Fruit fly (Drosophila melanogaster) whole organism, prepupa: Measurements from ENCODE around the gene NimB1.

Experiments used
- CG10631 ChIP-seq: fragments of 200-800 bp; sonication (Bioruptor generic); optimal IDR thresholded peaks from 2 replicates; lab custom pipeline; 2016; ENCODE audit warnings: missing biosample characterization, missing genetic modification characterization
- CG11294 ChIP-seq: fragments of 200-800 bp; sonication (Bioruptor generic); IDR thresholded peaks from 2 replicates; pipeline ENCODE4 v1.3.6; 2022; ENCODE audit warnings: missing biosample characterization, missing genetic modification characterization
- CG11762 ChIP-seq: fragments of 200-800 bp; sonication (Bioruptor generic); optimal IDR thresholded peaks from 3 replicates; lab custom pipeline; 2016; ENCODE audit warnings: missing biosample characterization, missing genetic modification characterization; ENCODE audit not compliant: insufficient read depth
- CG11902 ChIP-seq: fragments of 200-800 bp; sonication (Bioruptor generic); optimal IDR thresholded peaks from 3 replicates; lab custom pipeline; 2016; ENCODE audit warnings: missing biosample characterization, missing genetic modification characterization
- CG15336 ChIP-seq: fragments of 200-800 bp; sonication (Bioruptor generic); IDR thresholded peaks from 2 replicates; pipeline ENCODE4 v1.3.6; 2022; ENCODE audit warnings: missing biosample characterization, missing genetic modification characterization
- CG1621 ChIP-seq: fragments of 200-800 bp; sonication (Bioruptor generic); optimal IDR thresholded peaks from 3 replicates; lab custom pipeline; 2018; ENCODE audit warnings: missing biosample characterization, mild to moderate bottlenecking, missing genetic modification characterization
- CG3919 ChIP-seq: fragments of 200-800 bp; sonication (Bioruptor generic); optimal IDR thresholded peaks from 3 replicates; lab custom pipeline; 2016; ENCODE audit warnings: missing biosample characterization, missing genetic modification characterization
- CG4318 ChIP-seq: fragments of 200-800 bp; sonication (Bioruptor generic); optimal IDR thresholded peaks from 3 replicates; lab custom pipeline; 2017; ENCODE audit warnings: missing biosample characterization, mild to moderate bottlenecking, missing genetic modification characterization
- CG6792 ChIP-seq: fragments of 200-800 bp; sonication (Bioruptor generic); optimal IDR thresholded peaks from 3 replicates; lab custom pipeline; 2016; ENCODE audit warnings: missing biosample characterization, missing genetic modification characterization
- CG6808 ChIP-seq: fragments of 200-800 bp; sonication (Bioruptor generic); optimal IDR thresholded peaks from 3 replicates; lab custom pipeline; 2017; ENCODE audit warnings: missing biosample characterization, missing genetic modification characterization, mild to moderate bottlenecking, moderate library complexity, missing genetic modification reagents
- CG7368 ChIP-seq: fragments of 200-800 bp; sonication (Bioruptor generic); optimal IDR thresholded peaks from 3 replicates; lab custom pipeline; 2016; ENCODE audit warnings: missing biosample characterization, missing genetic modification characterization
- CG8319 ChIP-seq: fragments of 200-800 bp; sonication (Bioruptor generic); optimal IDR thresholded peaks from 3 replicates; lab custom pipeline; 2016; ENCODE audit warnings: missing biosample characterization, missing genetic modification characterization
- CG9139 ChIP-seq: fragments of 200-800 bp; sonication (Bioruptor generic); optimal IDR thresholded peaks from 3 replicates; lab custom pipeline; 2017; ENCODE audit warnings: missing biosample characterization, mild to moderate bottlenecking, missing genetic modification characterization
- Eip78C ChIP-seq: fragments of 200-800 bp; sonication (Bioruptor generic); peaks from one replicate; lab custom pipeline; 2016; ENCODE audit warnings: missing biosample characterization, missing genetic modification characterization
- Ets21C ChIP-seq: fragments of 200-800 bp; sonication (Bioruptor generic); optimal IDR thresholded peaks from 3 replicates; lab custom pipeline; 2016; ENCODE audit warnings: missing biosample characterization, missing genetic modification characterization
- Ets96B ChIP-seq: fragments of 200-800 bp; optimal IDR thresholded peaks from 2 replicates; lab custom pipeline; 2019; ENCODE audit warnings: missing biosample characterization, mild to moderate bottlenecking, missing genetic modification characterization, moderate library complexity
- Hr38 ChIP-seq: sonication (Bioruptor generic); optimal IDR thresholded peaks from 2 replicates; lab custom pipeline; 2016; ENCODE audit warnings: missing biosample characterization, missing genetic modification characterization
- Hr4 ChIP-seq: fragments of 200-800 bp; sonication (Bioruptor generic); optimal IDR thresholded peaks from 3 replicates; lab custom pipeline; 2016; ENCODE audit warnings: missing biosample characterization, missing genetic modification characterization
- Lpt ChIP-seq: fragments of 200-800 bp; sonication (Bioruptor generic); optimal IDR thresholded peaks from 3 replicates; lab custom pipeline; 2016; ENCODE audit warnings: missing biosample characterization, missing genetic modification characterization
- Met ChIP-seq: fragments of 200-800 bp; sonication (Bioruptor generic); optimal IDR thresholded peaks from 3 replicates; lab custom pipeline; 2016; ENCODE audit warnings: missing biosample characterization, missing genetic modification characterization
- OdsH ChIP-seq: fragments of 200-800 bp; sonication (Bioruptor generic); optimal IDR thresholded peaks from 3 replicates; lab custom pipeline; 2016; ENCODE audit warnings: missing biosample characterization, missing genetic modification characterization
- Smox ChIP-seq: fragments of 200-800 bp; sonication (Bioruptor generic); optimal IDR thresholded peaks from 3 replicates; lab custom pipeline; 2016; ENCODE audit warnings: missing biosample characterization, missing genetic modification characterization
- achi ChIP-seq: fragments of 200-800 bp; sonication (Bioruptor generic); optimal IDR thresholded peaks from 3 replicates; lab custom pipeline; 2016; ENCODE audit warnings: missing biosample characterization, missing genetic modification characterization
- cyc ChIP-seq: fragments of 200-800 bp; sonication (Bioruptor generic); optimal IDR thresholded peaks from 3 replicates; lab custom pipeline; 2016; ENCODE audit warnings: missing biosample characterization, missing genetic modification characterization
- dac ChIP-seq: fragments of 200-800 bp; sonication (Bioruptor generic); optimal IDR thresholded peaks from 2 replicates; lab custom pipeline; 2017; ENCODE audit warnings: missing biosample characterization, mild to moderate bottlenecking, missing genetic modification characterization
- esn ChIP-seq: fragments of 200-800 bp; sonication (Bioruptor generic); optimal IDR thresholded peaks from 2 replicates; lab custom pipeline; 2016; ENCODE audit warnings: missing biosample characterization, mild to moderate bottlenecking, missing genetic modification characterization, moderate library complexity
- fkh ChIP-seq: fragments of 200-800 bp; sonication (Bioruptor generic); optimal IDR thresholded peaks from 3 replicates; lab custom pipeline; 2017; ENCODE audit warnings: missing biosample characterization, mild to moderate bottlenecking, missing genetic modification characterization, moderate library complexity
- pdm3 ChIP-seq: fragments of 200-800 bp; sonication (Bioruptor generic); optimal IDR thresholded peaks from 3 replicates; lab custom pipeline; 2016; ENCODE audit warnings: missing biosample characterization, missing genetic modification characterization
- svp ChIP-seq: fragments of 200-800 bp; sonication (Bioruptor generic); peaks from one replicate; lab custom pipeline; 2016; ENCODE audit warnings: missing biosample characterization, missing genetic modification characterization
- vri ChIP-seq: fragments of 200-800 bp; sonication (Bioruptor generic); optimal IDR thresholded peaks from 3 replicates; lab custom pipeline; 2016; ENCODE audit warnings: missing biosample characterization, mild to moderate bottlenecking, missing genetic modification characterization

The NimB1 gene

dm6 chr2L:14011591-14012303 lies 48.4 kb downstream of the NimB1 start (continued):
- TF ChIP-seq Smox (GFP tag; lab: Kevin White, UChicago) (peak; percentile 1), CG15336 (no peak), Eip78C (peak; percentile 72), CG1621 (tag; lab: Kevin White, UChicago) (no peak), CG3919 (GFP tag; lab: Kevin White, UChicago) (peak; percentile 17), cyc (peak; percentile 39), CG11294 (GFP tag; lab: Robert Waterston, UW) (no peak), OdsH (GFP tag; lab: Kevin White, UChicago) (peak; percentile 26), Ets96B (tag; lab: Kevin White, UChicago) (peak; percentile 9), Met (GFP tag; lab: Kevin White, UChicago) (peak; percentile 48), CG10631 (GFP tag; lab: Kevin White, UChicago) (no peak), CG11902 (GFP tag; lab: Kevin White, UChicago) (no peak), CG6792 (no peak), CG7368 (GFP tag; lab: Kevin White, UChicago) (no peak), Ets21C (GFP tag; lab: Kevin White, UChicago) (no peak), dac (GFP tag; lab: Kevin White, UChicago) (no peak), CG6808 (GFP tag; lab: Kevin White, UChicago) (no peak), esn (peak; percentile 16), CG11762 (GFP tag; lab: Kevin White, UChicago) (no peak), pdm3 (GFP tag; lab: Kevin White, UChicago) (peak; percentile 13), svp (GFP tag; lab: Kevin White, UChicago) (peak; percentile 79)

dm6 chr2L:14012304-14013054 lies 49.2 kb downstream of the NimB1 start, which contains the start of gene bgm:
bgm (plus strand) TSS chr2L:14013004.
- no peak for TF ChIP-seq Lpt (GFP tag; lab: Kevin White, UChicago)
- no peak for TF ChIP-seq Hr4 (GFP tag; lab: Kevin White, UChicago)
- TF ChIP-seq CG9139: no peak
- TF ChIP-seq achi (GFP tag; lab: Kevin White, UChicago): no peak
- peak; percentile 20 for TF ChIP-seq svp (GFP tag; lab: Kevin White, UChicago)
- no peak for TF ChIP-seq CG4318 (GFP tag; lab: Kevin White, UChicago)
- TF ChIP-seq Met (GFP tag; lab: Kevin White, UChicago): no peak
- no peak for TF ChIP-seq CG11294 (GFP tag; lab: Robert Waterston, UW)
- no peak for TF ChIP-seq CG3919 (GFP tag; lab: Kevin White, UChicago)
- no peak for TF ChIP-seq CG8319 (GFP tag; lab: Kevin White, UChicago)
- TF ChIP-seq Hr38 (GFP tag; lab: Kevin White, UChicago): no peak
- TF ChIP-seq vri (GFP tag; lab: Kevin White, UChicago): peak; percentile 7

dm6 chr2L:14013478-14013877 lies 50.2 kb downstream of the NimB1 start:
- peak; percentile 27 for TF ChIP-seq fkh (GFP tag; lab: Kevin White, UChicago)
- TF ChIP-seq CG11762 (GFP tag; lab: Kevin White, UChicago): no peak
- TF ChIP-seq vri (GFP tag; lab: Kevin White, UChicago): peak; percentile 54
- peak; percentile 85 for TF ChIP-seq svp (GFP tag; lab: Kevin White, UChicago)
